Worm (Caenorhabditis elegans): ENCODE results near the gene srh-46.

srh-46 gene

ce11 chrV:11302698-11303097 is at the start of gene srh-46:
Gene srh-46 (minus strand): TSS chrV:11302886.
- TF ChIP-seq T22C8.4 (GFP tag; IDR thresholded peaks at IDR 0.05) (no peak), ref-1 (GFP tag; conservative IDR thresholded peaks at IDR 0.05) (no peak), cog-1 (tag; optimal IDR thresholded peaks at IDR 0.05) (no peak)

ce11 chrV:11351263-11351662 is 48.6 kb upstream of the srh-46 start:
- no peak for TF ChIP-seq T22C8.4 (GFP tag; IDR thresholded peaks at IDR 0.05)
- TF ChIP-seq ztf-29 (GFP tag; IDR thresholded peaks at IDR 0.05): no peak
- TF ChIP-seq klf-2 (GFP tag; conservative IDR thresholded peaks at IDR 0.05): no peak
- no peak for TF ChIP-seq med-1 (GFP tag; optimal IDR thresholded peaks at IDR 0.05; ENCODE audit: insufficient read depth)
- no peak for TF ChIP-seq ref-1 (GFP tag; conservative IDR thresholded peaks at IDR 0.05)
- TF ChIP-seq flt-1 (GFP tag; IDR thresholded peaks at IDR 0.05): no peak
- no peak for TF ChIP-seq cog-1 (tag; optimal IDR thresholded peaks at IDR 0.05)
- no peak for TF ChIP-seq tab-1 (GFP tag; IDR thresholded peaks at IDR 0.05)
- no peak for TF ChIP-seq ztf-23 (GFP tag; IDR thresholded peaks at IDR 0.05)

- TF ChIP-seq cog-1 (tag; optimal IDR thresholded peaks at IDR 0.05): no peak
- TF ChIP-seq med-1 (GFP tag; optimal IDR thresholded peaks at IDR 0.05; ENCODE audit: insufficient read depth): no peak
- TF ChIP-seq ztf-23 (GFP tag; IDR thresholded peaks at IDR 0.05): no peak
- no peak for TF ChIP-seq ztf-29 (GFP tag; IDR thresholded peaks at IDR 0.05)
- no peak for TF ChIP-seq T22C8.4 (GFP tag; IDR thresholded peaks at IDR 0.05)
- no peak for TF ChIP-seq flt-1 (GFP tag; IDR thresholded peaks at IDR 0.05)
- no peak for TF ChIP-seq klf-2 (GFP tag; conservative IDR thresholded peaks at IDR 0.05)
- no peak for TF ChIP-seq tab-1 (GFP tag; IDR thresholded peaks at IDR 0.05)
- no peak for TF ChIP-seq ref-1 (GFP tag; conservative IDR thresholded peaks at IDR 0.05)
Observed at ce11 chrV:11346912-11347311, 44.2 kb upstream of the srh-46 start, which contains the start of gene grl-7. Gene grl-7 (minus strand): TSS chrV:11347012.

ce11 chrV:11344816-11345336 is 42.2 kb upstream of the srh-46 start:
- TF ChIP-seq ztf-23 (GFP tag; IDR thresholded peaks at IDR 0.05) (no peak), flt-1 (GFP tag; IDR thresholded peaks at IDR 0.05) (peak; percentile 53; the same call in 1 of the 2 replicates)

ce11 chrV:11344112-11344511 is 41.4 kb upstream of the srh-46 start:
- no peak for TF ChIP-seq flt-1 (GFP tag; IDR thresholded peaks at IDR 0.05)
- TF ChIP-seq ztf-23 (GFP tag; IDR thresholded peaks at IDR 0.05): no peak
- no peak for TF ChIP-seq tab-1 (GFP tag; IDR thresholded peaks at IDR 0.05)
- no peak for TF ChIP-seq ztf-29 (GFP tag; IDR thresholded peaks at IDR 0.05)
- TF ChIP-seq med-1 (GFP tag; optimal IDR thresholded peaks at IDR 0.05; ENCODE audit: insufficient read depth): no peak
- TF ChIP-seq cog-1 (tag; optimal IDR thresholded peaks at IDR 0.05): no peak
- no peak for TF ChIP-seq klf-2 (GFP tag; conservative IDR thresholded peaks at IDR 0.05)
- no peak for TF ChIP-seq ref-1 (GFP tag; conservative IDR thresholded peaks at IDR 0.05)
- TF ChIP-seq T22C8.4 (GFP tag; IDR thresholded peaks at IDR 0.05): no peak

- no peak for TF ChIP-seq ztf-23 (GFP tag; IDR thresholded peaks at IDR 0.05)
- TF ChIP-seq klf-2 (GFP tag; conservative IDR thresholded peaks at IDR 0.05): no peak
- no peak for TF ChIP-seq tab-1 (GFP tag; IDR thresholded peaks at IDR 0.05)
- TF ChIP-seq flt-1 (GFP tag; IDR thresholded peaks at IDR 0.05): no peak
Observed at ce11 chrV:11341913-11342312, 39.2 kb upstream of the srh-46 start, which contains the start of gene T02E9.5. Gene T02E9.5 (plus strand): TSS chrV:11342233.

- TF ChIP-seq klf-2 (GFP tag; conservative IDR thresholded peaks at IDR 0.05): peak; percentile 62; the same call in 1 of the 2 replicates
- TF ChIP-seq tab-1 (GFP tag; IDR thresholded peaks at IDR 0.05): no peak
- no peak for TF ChIP-seq ztf-29 (GFP tag; IDR thresholded peaks at IDR 0.05)
Observed at ce11 chrV:11341130-11341675, 38.5 kb upstream of the srh-46 start.

- TF ChIP-seq klf-2 (GFP tag; conservative IDR thresholded peaks at IDR 0.05) (no peak), ztf-29 (GFP tag; IDR thresholded peaks at IDR 0.05) (no peak), flt-1 (GFP tag; IDR thresholded peaks at IDR 0.05) (no peak), cog-1 (tag; optimal IDR thresholded peaks at IDR 0.05) (no peak), ref-1 (GFP tag; conservative IDR thresholded peaks at IDR 0.05) (no peak), med-1 (GFP tag; optimal IDR thresholded peaks at IDR 0.05; ENCODE audit: insufficient read depth) (no peak), tab-1 (GFP tag; IDR thresholded peaks at IDR 0.05) (no peak), T22C8.4 (GFP tag; IDR thresholded peaks at IDR 0.05) (no peak), ztf-23 (GFP tag; IDR thresholded peaks at IDR 0.05) (no peak)
Observed at ce11 chrV:11336877-11337276, 34.2 kb upstream of the srh-46 start.

ce11 chrV:11335757-11336418 is 33.2 kb upstream of the srh-46 start:
- TF ChIP-seq flt-1 (GFP tag; IDR thresholded peaks at IDR 0.05) (no peak), ztf-29 (GFP tag; IDR thresholded peaks at IDR 0.05) (no peak), tab-1 (GFP tag; IDR thresholded peaks at IDR 0.05) (no peak), med-1 (GFP tag; optimal IDR thresholded peaks at IDR 0.05; ENCODE audit: insufficient read depth) (no peak), cog-1 (tag; optimal IDR thresholded peaks at IDR 0.05) (no peak), ztf-23 (GFP tag; IDR thresholded peaks at IDR 0.05) (no peak), klf-2 (GFP tag; conservative IDR thresholded peaks at IDR 0.05) (no peak), T22C8.4 (GFP tag; IDR thresholded peaks at IDR 0.05) (no peak), ref-1 (GFP tag; conservative IDR thresholded peaks at IDR 0.05) (no peak)

ce11 chrV:11334193-11334592 is 31.5 kb upstream of the srh-46 start, which contains the start of gene T02E9.6:
Gene T02E9.6 (minus strand): TSS chrV:11334293.
- TF ChIP-seq ztf-23 (GFP tag; IDR thresholded peaks at IDR 0.05): no peak
